Worm (Caenorhabditis elegans): ENCODE results near the gene B0361.11.

Gene B0361.11

DNA sequence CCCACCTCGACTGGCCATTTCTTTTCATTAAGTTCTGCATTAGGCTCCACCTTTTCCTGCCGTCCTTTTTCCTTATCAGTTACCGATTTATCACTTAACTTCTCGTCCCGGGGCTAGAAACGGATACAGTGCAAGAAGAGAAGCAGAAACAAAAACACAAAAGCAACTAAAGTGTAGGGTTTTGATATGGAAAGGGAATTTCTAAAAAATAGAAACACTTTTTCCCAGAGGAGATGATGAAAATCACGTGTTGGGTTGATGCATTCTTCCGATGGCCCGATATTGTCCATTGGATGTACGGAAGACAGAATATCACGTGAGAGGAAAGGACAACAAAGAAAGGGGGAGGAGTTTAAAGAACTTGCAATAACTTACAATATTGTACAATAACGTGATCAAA, 4.6 kb upstream of the B0361.11 start:
- TF ChIP-seq ceh-82 (tag; optimal IDR thresholded peaks at IDR 0.05), result no peak
- TF ChIP-seq egl-27 (tag; optimal IDR thresholded peaks at IDR 0.05), result peak; percentile 7
- TF ChIP-seq nfya-1 (tag; optimal IDR thresholded peaks at IDR 0.05; ENCODE audit: insufficient read depth), result peak; percentile 16
- no peak for TF ChIP-seq lin-39 (tag; optimal IDR thresholded peaks at IDR 0.05)
- TF ChIP-seq pha-4 (tag; optimal IDR thresholded peaks at IDR 0.05), result peak; percentile 47
- TF ChIP-seq pqm-1 (tag; optimal IDR thresholded peaks at IDR 0.05), result peak; percentile 29
- TF ChIP-seq nhr-43 (tag; optimal IDR thresholded peaks at IDR 0.05; ENCODE audit: poor library complexity, severe bottlenecking), result peak; percentile 79
- TF ChIP-seq elt-3 (tag; optimal IDR thresholded peaks at IDR 0.05), result peak; percentile 14 to 71 (median 37)
- peak; percentile 21 for TF ChIP-seq nhr-25 (tag; optimal IDR thresholded peaks at IDR 0.05)
- TF ChIP-seq nhr-67 (tag; optimal IDR thresholded peaks at IDR 0.05), result no peak
- no peak for TF ChIP-seq nhr-28 (tag; optimal IDR thresholded peaks at IDR 0.05)
- TF ChIP-seq lsy-12 (tag; optimal IDR thresholded peaks at IDR 0.05), result peak; percentile 46
- TF ChIP-seq nhr-23 (tag; optimal IDR thresholded peaks at IDR 0.05), result peak; percentile 81
- TF ChIP-seq ama-1 (optimal IDR thresholded peaks at IDR 0.05), result peak; percentile 22
- TF ChIP-seq elt-2 (tag; optimal IDR thresholded peaks at IDR 0.05), result peak; percentile 57
- TF ChIP-seq fkh-10 (GFP tag; optimal IDR thresholded peaks at IDR 0.05), result no peak

DNA sequence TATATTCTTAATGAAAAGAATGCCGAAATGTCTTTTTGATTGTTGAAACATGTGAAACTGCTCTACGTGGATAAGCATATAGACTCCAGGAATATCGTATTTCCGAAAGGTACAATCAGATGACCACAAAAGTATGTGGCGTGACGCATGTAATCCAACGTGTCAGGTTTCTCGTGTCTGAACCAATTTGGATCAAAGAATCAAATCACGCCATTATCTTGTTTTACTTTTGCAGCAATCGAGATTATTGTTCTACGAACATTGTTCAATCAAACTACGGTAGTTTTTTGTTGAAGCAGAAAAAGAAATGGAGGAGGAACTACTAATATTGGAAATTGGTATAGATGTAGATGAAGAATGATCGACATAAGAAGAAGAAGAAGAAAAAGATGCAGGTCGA, 3.7 kb upstream of the B0361.11 start:
- peak; percentile 33 for TF ChIP-seq nhr-23 (tag; optimal IDR thresholded peaks at IDR 0.05)
- peak; percentile 31 for TF ChIP-seq nhr-25 (tag; optimal IDR thresholded peaks at IDR 0.05)
- TF ChIP-seq nhr-77 (tag; optimal IDR thresholded peaks at IDR 0.05), result no peak
- no peak for TF ChIP-seq zag-1 (tag; optimal IDR thresholded peaks at IDR 0.05)
- TF ChIP-seq nhr-43 (tag; optimal IDR thresholded peaks at IDR 0.05; ENCODE audit: poor library complexity, severe bottlenecking), result peak; percentile 29

DNA sequence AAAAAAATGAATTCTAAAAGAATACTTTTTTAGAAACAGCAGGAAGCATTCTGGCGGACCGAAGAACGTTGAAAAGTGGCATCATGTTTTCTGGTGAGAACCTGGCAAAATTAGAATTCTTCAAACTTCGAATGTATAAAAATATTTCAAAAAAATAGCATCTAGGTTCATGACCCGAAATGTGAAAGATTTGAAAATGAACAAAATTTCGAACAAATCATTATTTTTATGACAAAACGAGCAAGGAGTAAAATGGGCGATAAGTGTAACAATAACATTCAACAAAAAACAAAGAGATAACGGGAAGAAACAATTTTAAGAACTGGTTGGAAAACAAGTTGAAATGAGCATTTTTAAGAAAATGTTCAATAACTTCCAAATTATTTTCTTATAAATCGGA, 2.1 kb upstream of the B0361.11 start, which contains the start of gene psd-1:
psd-1 (minus strand) TSS at position 101 of the 400 bp plus-strand sequence.
- TF ChIP-seq nhr-77 (tag; optimal IDR thresholded peaks at IDR 0.05) (no peak), elt-3 (tag; optimal IDR thresholded peaks at IDR 0.05) (no peak), snpc-4 (tag; optimal IDR thresholded peaks at IDR 0.05) (no peak), unc-39 (tag; optimal IDR thresholded peaks at IDR 0.05) (no peak), pqm-1 (tag; optimal IDR thresholded peaks at IDR 0.05) (no peak), unc-62 (GFP tag; optimal IDR thresholded peaks at IDR 0.05) (no peak), aly-2 (tag; optimal IDR thresholded peaks at IDR 0.05) (no peak), ceh-16 (tag; optimal IDR thresholded peaks at IDR 0.05) (no peak), nhr-12 (tag; optimal IDR thresholded peaks at IDR 0.05) (no peak), zag-1 (tag; optimal IDR thresholded peaks at IDR 0.05) (no peak), nhr-237 (tag; optimal IDR thresholded peaks at IDR 0.05) (no peak), fkh-10 (GFP tag; optimal IDR thresholded peaks at IDR 0.05) (no peak), elt-1 (tag; optimal IDR thresholded peaks at IDR 0.05) (no peak), ztf-11 (tag; optimal IDR thresholded peaks at IDR 0.05) (no peak), lsy-12 (tag; optimal IDR thresholded peaks at IDR 0.05) (no peak), nfya-1 (tag; optimal IDR thresholded peaks at IDR 0.05; ENCODE audit: insufficient read depth) (no peak), nhr-11 (tag; optimal IDR thresholded peaks at IDR 0.05) (no peak), ceh-9 (tag; optimal IDR thresholded peaks at IDR 0.05) (no peak), ZK546.5 (tag; optimal IDR thresholded peaks at IDR 0.05) (no peak)

DNA sequence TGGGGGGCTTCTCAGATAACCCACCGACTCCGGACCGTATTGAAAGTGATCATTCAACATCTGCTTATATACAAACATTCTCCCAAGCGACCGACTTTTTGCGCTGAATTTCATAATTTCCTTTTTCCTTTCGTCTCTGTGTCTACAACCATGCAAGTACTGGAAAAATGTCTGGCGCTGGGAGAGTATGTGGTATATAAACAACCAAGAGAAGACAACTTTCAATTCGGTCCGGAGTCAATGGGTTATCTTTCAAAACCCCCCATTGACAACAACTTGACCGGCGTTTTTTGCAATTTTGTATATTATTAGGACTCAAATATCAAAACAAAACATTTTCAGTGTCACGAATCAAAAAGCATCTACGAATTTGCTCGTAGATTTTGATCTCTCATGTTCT, 1.1 kb downstream of the B0361.11 start:
- TF ChIP-seq ceh-28 (tag; optimal IDR thresholded peaks at IDR 0.05) (peak; percentile 45), ztf-11 (tag; optimal IDR thresholded peaks at IDR 0.05) (no peak), aly-2 (tag; optimal IDR thresholded peaks at IDR 0.05) (no peak), fos-1 (tag; optimal IDR thresholded peaks at IDR 0.05) (no peak), daf-12 (tag; optimal IDR thresholded peaks at IDR 0.05) (no peak), ceh-16 (tag; optimal IDR thresholded peaks at IDR 0.05) (no peak), nhr-23 (tag; optimal IDR thresholded peaks at IDR 0.05) (peak; percentile 45), lin-39 (tag; optimal IDR thresholded peaks at IDR 0.05) (no peak), ama-1 (optimal IDR thresholded peaks at IDR 0.05) (no peak), mml-1 (tag; optimal IDR thresholded peaks at IDR 0.05) (no peak), elt-1 (tag; optimal IDR thresholded peaks at IDR 0.05) (no peak), elt-2 (tag; optimal IDR thresholded peaks at IDR 0.05) (peak; percentile 45), nhr-237 (tag; optimal IDR thresholded peaks at IDR 0.05) (no peak), nhr-25 (tag; optimal IDR thresholded peaks at IDR 0.05) (no peak), nhr-67 (tag; optimal IDR thresholded peaks at IDR 0.05) (no peak), ztf-4 (tag; optimal IDR thresholded peaks at IDR 0.05) (no peak), nhr-28 (tag; optimal IDR thresholded peaks at IDR 0.05) (no peak), egl-5 (tag; optimal IDR thresholded peaks at IDR 0.05) (no peak), tbx-2 (tag; optimal IDR thresholded peaks at IDR 0.05) (no peak), nhr-12 (tag; optimal IDR thresholded peaks at IDR 0.05) (no peak), pha-4 (tag; optimal IDR thresholded peaks at IDR 0.05) (peak; percentile 82), elt-3 (tag; optimal IDR thresholded peaks at IDR 0.05) (no peak), snpc-4 (tag; optimal IDR thresholded peaks at IDR 0.05) (peak; percentile 99), R02D3.7 (tag; optimal IDR thresholded peaks at IDR 0.05) (peak; percentile 6), ceh-82 (tag; optimal IDR thresholded peaks at IDR 0.05) (no peak), ZK546.5 (tag; optimal IDR thresholded peaks at IDR 0.05) (no peak), eor-1 (tag; optimal IDR thresholded peaks at IDR 0.05) (no peak), ceh-9 (tag; optimal IDR thresholded peaks at IDR 0.05) (no peak), fkh-10 (GFP tag; optimal IDR thresholded peaks at IDR 0.05) (no peak), pqm-1 (tag; optimal IDR thresholded peaks at IDR 0.05) (no peak), skn-1 (tag; optimal IDR thresholded peaks at IDR 0.05) (no peak), lin-15B (tag; optimal IDR thresholded peaks at IDR 0.05) (peak; percentile 18), egl-27 (tag; optimal IDR thresholded peaks at IDR 0.05) (no peak), sea-2 (GFP tag; optimal IDR thresholded peaks at IDR 0.05) (no peak), nhr-77 (tag; optimal IDR thresholded peaks at IDR 0.05) (peak; percentile 49), nfya-1 (tag; optimal IDR thresholded peaks at IDR 0.05; ENCODE audit: insufficient read depth) (peak; percentile 44), nhr-11 (tag; optimal IDR thresholded peaks at IDR 0.05) (peak; percentile 39), unc-39 (tag; optimal IDR thresholded peaks at IDR 0.05) (no peak)

Data from whole organism, L3 larva.